Fruit fly (Drosophila melanogaster): ENCODE data around the gene CG4287.

Gene CG4287

DNA sequence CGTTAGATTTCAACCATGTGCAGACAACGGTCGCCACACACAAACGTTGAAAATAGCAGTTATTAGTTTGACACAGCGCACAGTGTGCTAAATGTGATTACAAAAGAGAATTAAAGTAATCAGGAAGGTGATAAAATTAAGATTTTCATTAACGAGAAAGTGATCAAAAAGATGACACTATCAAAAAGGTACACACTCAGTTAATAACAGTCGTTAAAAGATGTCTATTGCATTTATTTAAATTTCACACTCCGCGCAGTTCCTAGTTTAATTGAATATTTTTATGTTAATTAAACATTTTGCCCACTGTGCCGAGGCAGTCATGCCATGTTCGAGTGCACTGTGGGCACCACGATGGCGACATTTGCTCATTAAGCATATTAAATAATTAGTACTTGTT, 36.5 kb downstream of the CG4287 start (continued):
- TF ChIP-seq sc (optimal IDR thresholded peaks at IDR 0.05) (no peak), sc (GFP tag; optimal IDR thresholded peaks at IDR 0.05) (no peak), sens (GFP tag) (peak; percentile 89), PHDP (tag; optimal IDR thresholded peaks at IDR 0.05) (peak; percentile 49), CG10979 (tag; optimal IDR thresholded peaks at IDR 0.05) (peak; percentile 10), Fer1 (GFP tag; optimal IDR thresholded peaks at IDR 0.05) (peak; percentile 3), CG15514 (GFP tag; optimal IDR thresholded peaks at IDR 0.05) (peak; percentile 9), Myb (GFP tag; optimal IDR thresholded peaks at IDR 0.05) (no peak), org-1 (GFP tag; optimal IDR thresholded peaks at IDR 0.05) (peak; percentile 30), zfh1 (GFP tag; IDR thresholded peaks at IDR 0.05) (peak; percentile 23; the same call in 1 of the 3 replicates), CG10959 (GFP tag; IDR thresholded peaks at IDR 0.05) (no peak), CG8290 (GFP tag; optimal IDR thresholded peaks at IDR 0.05) (no peak), CG8290 (tag; optimal IDR thresholded peaks at IDR 0.05) (no peak), esg (GFP tag; conservative IDR thresholded peaks at IDR 0.05) (0 out of 2 replicates have a peak, but pooled peaks have one; percentile 31), hkb (optimal IDR thresholded peaks at IDR 0.05) (no peak), hkb (GFP tag; IDR thresholded peaks at IDR 0.05) (0 out of 2 replicates have a peak, but pooled peaks have one; percentile 30), stc (GFP tag; IDR thresholded peaks at IDR 0.05) (0 out of 2 replicates have a peak, but pooled peaks have one; percentile 21), Meics (GFP tag; optimal IDR thresholded peaks at IDR 0.05) (peak; percentile 52), cwo (GFP tag; optimal IDR thresholded peaks at IDR 0.05) (peak; percentile 14), wdn (GFP tag; IDR thresholded peaks at IDR 0.05) (no peak), CG9727 (GFP tag; optimal IDR thresholded peaks at IDR 0.05) (peak; percentile 15), CG31441 (GFP tag; IDR thresholded peaks at IDR 0.05) (peak; percentile 38; the same call in 1 of the 2 replicates), odd (GFP tag; optimal IDR thresholded peaks at IDR 0.05) (peak; percentile 3), CG7745 (tag; optimal IDR thresholded peaks at IDR 0.05) (no peak), CoRest (tag; optimal IDR thresholded peaks at IDR 0.05) (peak; percentile 27), CG10366 (GFP tag; IDR thresholded peaks at IDR 0.05) (peak; percentile 29; the same call in 1 of the 2 replicates), CG12942 (GFP tag; optimal IDR thresholded peaks at IDR 0.05) (no peak), Eip74EF (GFP tag; optimal IDR thresholded peaks at IDR 0.05) (peak in 1 of 2 experiments; percentile 6), Blimp-1 (GFP tag; optimal IDR thresholded peaks at IDR 0.05) (peak; percentile 43), HLH54F (GFP tag; optimal IDR thresholded peaks at IDR 0.05) (no peak), CG4424 (GFP tag; optimal IDR thresholded peaks at IDR 0.05) (peak; percentile 5), CG33213 (GFP tag; optimal IDR thresholded peaks at IDR 0.05) (no peak), Hr51 (GFP tag; optimal IDR thresholded peaks at IDR 0.05) (peak in 1 of 2 experiments; percentile 71), Med (GFP tag) (peak; percentile 92), Pdp1 (GFP tag; optimal IDR thresholded peaks at IDR 0.05) (peak in 1 of 2 experiments; percentile 0), CG16779 (GFP tag; IDR thresholded peaks at IDR 0.05) (no peak), CG5953 (GFP tag; IDR thresholded peaks at IDR 0.05) (no peak), CG12391 (tag; optimal IDR thresholded peaks at IDR 0.05) (peak; percentile 38), CG17361 (GFP tag; IDR thresholded peaks at IDR 0.05) (peak; percentile 41; the same call in 1 of the 3 replicates), CG7556 (GFP tag; optimal IDR thresholded peaks at IDR 0.05) (peak; percentile 27), CG8924 (tag; optimal IDR thresholded peaks at IDR 0.05) (peak; percentile 41), CG15269 (tag; optimal IDR thresholded peaks at IDR 0.05) (peak; percentile 47), Oli (tag; optimal IDR thresholded peaks at IDR 0.05) (peak; percentile 59), CG8388 (GFP tag; optimal IDR thresholded peaks at IDR 0.05) (peak; percentile 8), CG12659 (GFP tag; optimal IDR thresholded peaks at IDR 0.05) (peak; percentile 23), CG7839 (tag; optimal IDR thresholded peaks at IDR 0.05) (peak; percentile 53), CG13296 (GFP tag; optimal IDR thresholded peaks at IDR 0.05) (peak; percentile 14), vnd (GFP tag; IDR thresholded peaks at IDR 0.05; ENCODE audit: partially characterized antibody) (no peak), repo (GFP tag; optimal IDR thresholded peaks at IDR 0.05) (no peak), CG11560 (tag; IDR thresholded peaks at IDR 0.05) (no peak)
